Worm (Caenorhabditis elegans): ENCODE measurements around the gene lys-2.
A peak's percentile ranks its signal among the peaks of the same experiment; 100 is the strongest.

The lys-2 gene

ce11 chrV:10320101-10320761 lies 39.0 kb upstream of the lys-2 start, which contains the start of the genes gna-1 and B0024.13 (continued):
- TF ChIP-seq egl-44 (GFP tag; IDR thresholded peaks at IDR 0.05) = no peak
- TF ChIP-seq ztf-3 (GFP tag; optimal IDR thresholded peaks at IDR 0.05) = no peak
- TF ChIP-seq mxl-1 (tag; optimal IDR thresholded peaks at IDR 0.05) = no peak
- TF ChIP-seq ceh-58 (GFP tag; IDR thresholded peaks at IDR 0.05) = no peak
- no peak for TF ChIP-seq T07F8.4 (tag; optimal IDR thresholded peaks at IDR 0.05)
- TF ChIP-seq lsl-1 (GFP tag; optimal IDR thresholded peaks at IDR 0.05) = peak; percentile 24
- no peak for TF ChIP-seq nhr-27 (tag; optimal IDR thresholded peaks at IDR 0.05)
- no peak for TF ChIP-seq atf-7 (tag; optimal IDR thresholded peaks at IDR 0.05)
- TF ChIP-seq nhr-179 (tag; optimal IDR thresholded peaks at IDR 0.05) = no peak
- TF ChIP-seq xnd-1 (tag; optimal IDR thresholded peaks at IDR 0.05) = no peak
- peak; percentile 53; the same call in 1 of the 2 replicates for TF ChIP-seq bed-2 (GFP tag; IDR thresholded peaks at IDR 0.05)
- no peak for TF ChIP-seq ztf-26 (tag; optimal IDR thresholded peaks at IDR 0.05)
- TF ChIP-seq ZK185.1 (tag; optimal IDR thresholded peaks at IDR 0.05; ENCODE audit: poor library complexity, severe bottlenecking) = peak; percentile 77
- 0 out of 2 replicates have a peak, but pooled peaks have one; percentile 62 for TF ChIP-seq hmg-20 (GFP tag; IDR thresholded peaks at IDR 0.05)
- TF ChIP-seq dox-1 (GFP tag; IDR thresholded peaks at IDR 0.05) = peak; percentile 46
- TF ChIP-seq hsf-1 (GFP tag; IDR thresholded peaks at IDR 0.05) = no peak
- TF ChIP-seq ztf-18 (tag; optimal IDR thresholded peaks at IDR 0.05) = peak; percentile 26
- TF ChIP-seq rcor-1 (GFP tag; IDR thresholded peaks at IDR 0.05) = peak; percentile 50; the same call in 1 of the 2 replicates
- TF ChIP-seq pha-4 (tag; optimal IDR thresholded peaks at IDR 0.05) = no peak
- TF ChIP-seq let-607 (tag; optimal IDR thresholded peaks at IDR 0.05) = peak in 1 of 2 experiments; percentile 45
- no peak for TF ChIP-seq unc-62 (GFP tag; optimal IDR thresholded peaks at IDR 0.05)
- no peak for TF ChIP-seq rec-8 (tag; optimal IDR thresholded peaks at IDR 0.05)
- TF ChIP-seq nhr-90 (tag; optimal IDR thresholded peaks at IDR 0.05) = no peak
- TF ChIP-seq somi-1 (GFP tag; optimal IDR thresholded peaks at IDR 0.05) = no peak
- TF ChIP-seq K12H6.12 (tag; optimal IDR thresholded peaks at IDR 0.05) = no peak
- peak; percentile 33; the same call in 1 of the 2 replicates for TF ChIP-seq F33H1.4 (GFP tag; IDR thresholded peaks at IDR 0.05)
- TF ChIP-seq hmg-1.2 (GFP tag; IDR thresholded peaks at IDR 0.05) = 0 out of 2 replicates have a peak, but pooled peaks have one; percentile 9
- no peak for TF ChIP-seq lin-40 (tag; optimal IDR thresholded peaks at IDR 0.05)
- no peak for TF ChIP-seq egrh-3 (GFP tag; IDR thresholded peaks at IDR 0.05)
- no peak for TF ChIP-seq ekl-4 (GFP tag; IDR thresholded peaks at IDR 0.05)
- no peak for TF ChIP-seq zim-3 (tag; optimal IDR thresholded peaks at IDR 0.05)
- peak; percentile 51; the same call in 1 of the 2 replicates for TF ChIP-seq ceh-91 (GFP tag; IDR thresholded peaks at IDR 0.05)
- TF ChIP-seq repo-1 (tag; optimal IDR thresholded peaks at IDR 0.05) = no peak
- no peak for TF ChIP-seq egl-18 (GFP tag; IDR thresholded peaks at IDR 0.05)
- TF ChIP-seq snpc-3.4 (tag; optimal IDR thresholded peaks at IDR 0.05) = peak; percentile 30
- no peak for TF ChIP-seq nhr-120 (GFP tag; IDR thresholded peaks at IDR 0.05)
- no peak for TF ChIP-seq ztf-25 (GFP tag; IDR thresholded peaks at IDR 0.05)
- peak; percentile 20 for TF ChIP-seq tbp1 (GFP tag; optimal IDR thresholded peaks at IDR 0.05)
- TF ChIP-seq B0336.3 (GFP tag; IDR thresholded peaks at IDR 0.05) = no peak
- TF ChIP-seq ceh-79 (tag; optimal IDR thresholded peaks at IDR 0.05) = no peak
- peak; percentile 19 for TF ChIP-seq tlf-1 (GFP tag; optimal IDR thresholded peaks at IDR 0.05)
- no peak for TF ChIP-seq F22D6.2 (tag; optimal IDR thresholded peaks at IDR 0.05)
- TF ChIP-seq efl-1 (GFP tag; optimal IDR thresholded peaks at IDR 0.05) = no peak
- no peak for TF ChIP-seq bed-1 (GFP tag; IDR thresholded peaks at IDR 0.05)
- TF ChIP-seq F57A8.1 (GFP tag; optimal IDR thresholded peaks at IDR 0.05) = no peak
- TF ChIP-seq attf-6 (GFP tag; IDR thresholded peaks at IDR 0.05) = no peak
- TF ChIP-seq B0019.2 (GFP tag; conservative IDR thresholded peaks at IDR 0.05) = no peak
- TF ChIP-seq ceh-40 (GFP tag; IDR thresholded peaks at IDR 0.05) = peak; percentile 70; the same call in 1 of the 2 replicates

Data from whole organism, young adult.